Worm (Caenorhabditis elegans) whole organism, L4 larva: ENCODE data around the gene F59B10.5.

ENCODE experiments used
- F44E2.7 ChIP-seq: fragments of 200-800 bp; sonication (Bioruptor generic); IDR thresholded peaks from 2 replicates; pipeline ENCODE4 v2.1.2; 2022; ENCODE audit warnings: missing genetic modification characterization, missing compliant biosample characterization
- T20F7.1 ChIP-seq: fragments of 200-800 bp; sonication (Bioruptor generic); optimal IDR thresholded peaks from 2 replicates; lab custom pipeline; 2018; ENCODE audit warnings: mild to moderate bottlenecking, missing genetic modification characterization, missing compliant biosample characterization
- T26A8.4 ChIP-seq: fragments of 200-800 bp; sonication (Bioruptor generic); IDR thresholded peaks from 2 replicates; pipeline ENCODE4 v1.3.6; 2022; ENCODE audit warnings: missing genetic modification characterization, missing compliant biosample characterization
- Y48G9A.11 ChIP-seq: fragments of 200-800 bp; sonication (Bioruptor generic); IDR thresholded peaks from 2 replicates; pipeline ENCODE4 v1.3.6; 2022; ENCODE audit warnings: missing genetic modification reagents, missing genetic modification characterization, missing compliant biosample characterization
- aha-1 ChIP-seq: fragments of 150-350 bp; peaks from one replicate; lab custom pipeline; 2014; ENCODE audit warnings: missing biosample characterization, missing genetic modification characterization
- arid-1 ChIP-seq: fragments of 200-800 bp; sonication (Bioruptor generic); conservative IDR thresholded peaks from 2 replicates; pipeline ENCODE4 v1.3.6; 2022; ENCODE audit warnings: missing genetic modification reagents, missing genetic modification characterization, missing compliant biosample characterization
- attf-4 ChIP-seq: sonication (generic microtip); optimal IDR thresholded peaks from 3 replicates; lab custom pipeline; 2017; ENCODE audit warnings: missing biosample characterization, missing genetic modification characterization
- ces-1 ChIP-seq: fragments of 150-350 bp; sonication (generic microtip); optimal IDR thresholded peaks from 4 replicates; lab custom pipeline; 2014; ENCODE audit warnings: missing biosample characterization, missing genetic modification reagents, missing genetic modification characterization
- cey-2 ChIP-seq: sonication (generic microtip); optimal IDR thresholded peaks from 3 replicates; lab custom pipeline; 2017; ENCODE audit warnings: missing genetic modification characterization, mild to moderate bottlenecking, missing compliant biosample characterization, antibody characterized with exemption, borderline replicate concordance; ENCODE audit not compliant: insufficient read depth
- ctbp-1 ChIP-seq: fragments of 200-800 bp; sonication (Bioruptor generic); IDR thresholded peaks from 2 replicates; pipeline ENCODE4 v1.3.6; 2022; ENCODE audit warnings: missing genetic modification reagents, missing genetic modification characterization, missing compliant biosample characterization
- daf-16 ChIP-seq, 3 experiments: sonication (generic microtip); optimal IDR thresholded peaks; 2 replicates each; lab custom pipeline; 2016 to 2017; ENCODE audit warnings: missing genetic modification characterization in 3 of 3, missing genetic modification reagents in 3 of 3, mild to moderate bottlenecking in 2 of 3, missing compliant biosample characterization in 2 of 3, missing biosample characterization in 1 of 3, moderate library complexity in 1 of 3
- dve-1 ChIP-seq: sonication (generic microtip); optimal IDR thresholded peaks from 2 replicates; lab custom pipeline; 2017; ENCODE audit warnings: antibody characterized with exemption, mild to moderate bottlenecking, missing genetic modification characterization, missing compliant biosample characterization; ENCODE audit not compliant: insufficient read depth
- egl-43 ChIP-seq: fragments of 200-800 bp; sonication (Bioruptor generic); IDR thresholded peaks from 2 replicates; pipeline ENCODE4 v1.3.6; 2022; ENCODE audit warnings: missing genetic modification reagents, missing genetic modification characterization, missing compliant biosample characterization
- fkh-10 ChIP-seq: fragments of 150-350 bp; optimal IDR thresholded peaks from 2 replicates; lab custom pipeline; 2014; ENCODE audit warnings: missing biosample characterization, missing genetic modification reagents, missing genetic modification characterization
- fos-1 ChIP-seq: fragments of 150-350 bp; optimal IDR thresholded peaks from 2 replicates; lab custom pipeline; 2014; ENCODE audit warnings: missing biosample characterization, missing genetic modification characterization
- hif-1 ChIP-seq, 2 experiments: sonication (generic microtip); optimal IDR thresholded peaks; 2 replicates each; lab custom pipeline; 2016 to 2017; ENCODE audit warnings: missing compliant biosample characterization in 2 of 2, missing genetic modification characterization in 2 of 2, missing genetic modification reagents in 2 of 2, missing genotype in 2 of 2, mild to moderate bottlenecking in 1 of 2
- hlh-11 ChIP-seq: fragments of 200-800 bp; sonication (Bioruptor generic); optimal IDR thresholded peaks from 2 replicates; lab custom pipeline; 2018; ENCODE audit warnings: mild to moderate bottlenecking, missing genetic modification characterization, missing compliant biosample characterization
- hlh-30 ChIP-seq: sonication (generic microtip); optimal IDR thresholded peaks from 2 replicates; lab custom pipeline; 2017; ENCODE audit warnings: antibody characterized with exemption, mild to moderate bottlenecking, missing genetic modification characterization, missing compliant biosample characterization; ENCODE audit not compliant: insufficient read depth
- hmg-1.1 ChIP-seq: fragments of 200-800 bp; sonication (Bioruptor generic); IDR thresholded peaks from 2 replicates; pipeline ENCODE4 v1.3.6; 2022; ENCODE audit warnings: missing genetic modification reagents, missing genetic modification characterization, missing compliant biosample characterization
- jun-1 ChIP-seq: fragments of 150-350 bp; optimal IDR thresholded peaks from 2 replicates; lab custom pipeline; 2014; ENCODE audit warnings: missing biosample characterization, missing genetic modification reagents, missing genetic modification characterization
- lin-1 ChIP-seq: fragments of 200-800 bp; sonication (Bioruptor generic); IDR thresholded peaks from 2 replicates; pipeline ENCODE4 v1.3.6; 2022; ENCODE audit warnings: missing genetic modification reagents, missing genetic modification characterization, missing compliant biosample characterization
- lin-13 ChIP-seq: fragments of 150-350 bp; optimal IDR thresholded peaks from 2 replicates; lab custom pipeline; 2014; ENCODE audit warnings: missing biosample characterization, missing genetic modification reagents, missing genetic modification characterization
- lin-15B ChIP-seq: fragments of 150-350 bp; sonication (generic microtip); optimal IDR thresholded peaks from 3 replicates; lab custom pipeline; 2014; ENCODE audit warnings: missing biosample characterization, missing genetic modification characterization
- lsy-2 ChIP-seq, 2 experiments: fragments of 150-350 bp in 1 of 2; sonication (generic microtip) in 1 of 2; optimal IDR thresholded peaks; 2 replicates each; lab custom pipeline; 2014 to 2017; ENCODE audit warnings: missing biosample characterization in 2 of 2, missing genetic modification characterization in 2 of 2
- madf-5 ChIP-seq, 2 experiments: fragments of 200-800 bp; sonication (Bioruptor generic); IDR thresholded peaks; 2 replicates each; pipeline ENCODE4 v1.3.6; 2022; ENCODE audit warnings: missing compliant biosample characterization in 2 of 2, missing genetic modification characterization in 2 of 2
- mdl-1 ChIP-seq, 2 experiments: fragments of 150-350 bp in 1 of 2; sonication (generic microtip) in 1 of 2; optimal IDR thresholded peaks; 2 replicates each; lab custom pipeline; 2014 to 2017; ENCODE audit warnings: missing biosample characterization in 2 of 2, missing genetic modification characterization in 2 of 2
- mep-1 ChIP-seq: fragments of 150-350 bp; sonication (generic microtip); optimal IDR thresholded peaks from 3 replicates; lab custom pipeline; 2014; ENCODE audit warnings: missing biosample characterization, missing genetic modification characterization
- mxl-3 ChIP-seq: fragments of 200-800 bp; sonication (Bioruptor generic); optimal IDR thresholded peaks from 2 replicates; lab custom pipeline; 2018; ENCODE audit warnings: mild to moderate bottlenecking, missing genetic modification characterization, missing compliant biosample characterization
- nhr-10 ChIP-seq: fragments of 150-350 bp; optimal IDR thresholded peaks from 2 replicates; lab custom pipeline; 2014; ENCODE audit warnings: missing biosample characterization, missing genetic modification characterization
- nhr-11 ChIP-seq: fragments of 150-350 bp; optimal IDR thresholded peaks from 2 replicates; lab custom pipeline; 2014; ENCODE audit warnings: missing biosample characterization, missing genetic modification characterization
- nhr-25 ChIP-seq: sonication (generic microtip); optimal IDR thresholded peaks from 2 replicates; lab custom pipeline; 2017; ENCODE audit warnings: missing genetic modification characterization, mild to moderate bottlenecking, missing compliant biosample characterization, antibody characterized with exemption, moderate library complexity, borderline replicate concordance; ENCODE audit not compliant: insufficient read depth
- nhr-28 ChIP-seq: fragments of 150-350 bp; optimal IDR thresholded peaks from 2 replicates; lab custom pipeline; 2014; ENCODE audit warnings: missing biosample characterization, missing genetic modification characterization
- nhr-41 ChIP-seq: fragments of 200-800 bp; sonication (Bioruptor generic); IDR thresholded peaks from 2 replicates; pipeline ENCODE4 v1.3.6; 2022; ENCODE audit warnings: missing genetic modification reagents, missing genetic modification characterization, missing compliant biosample characterization
- nhr-48 ChIP-seq: sonication (generic microtip); optimal IDR thresholded peaks from 2 replicates; lab custom pipeline; 2016; ENCODE audit warnings: mild to moderate bottlenecking, missing genetic modification characterization, missing compliant biosample characterization
- nhr-77 ChIP-seq: fragments of 150-350 bp; optimal IDR thresholded peaks from 2 replicates; lab custom pipeline; 2014; ENCODE audit warnings: missing biosample characterization, missing genetic modification characterization
- pqm-1 ChIP-seq: sonication (generic microtip); optimal IDR thresholded peaks from 2 replicates; lab custom pipeline; 2017; ENCODE audit warnings: missing biosample characterization, missing genetic modification characterization
- saeg-2 ChIP-seq: fragments of 200-800 bp; sonication (Bioruptor generic); IDR thresholded peaks from 2 replicates; pipeline ENCODE4 v1.3.6; 2022; ENCODE audit warnings: missing genetic modification reagents, missing genetic modification characterization, missing compliant biosample characterization
- sdz-12 ChIP-seq: fragments of 200-800 bp; sonication (Bioruptor generic); optimal IDR thresholded peaks from 2 replicates; lab custom pipeline; 2018; ENCODE audit warnings: mild to moderate bottlenecking, missing genetic modification characterization, missing compliant biosample characterization
- skn-1 ChIP-seq: fragments of 150-350 bp; optimal IDR thresholded peaks from 2 replicates; lab custom pipeline; 2014; ENCODE audit warnings: missing biosample characterization, missing genetic modification characterization
- snpc-1.2 ChIP-seq: fragments of 200-800 bp; sonication (Bioruptor generic); IDR thresholded peaks from 2 replicates; pipeline ENCODE4 v1.3.6; 2022; ENCODE audit warnings: missing genetic modification reagents, missing genetic modification characterization, missing compliant biosample characterization
- spr-1 ChIP-seq: sonication (generic microtip); optimal IDR thresholded peaks from 2 replicates; lab custom pipeline; 2016; ENCODE audit warnings: mild to moderate bottlenecking, missing genetic modification characterization, missing compliant biosample characterization
- tra-1 ChIP-seq: fragments of 200-800 bp; sonication (Bioruptor generic); IDR thresholded peaks from 2 replicates; pipeline ENCODE4 v1.3.6; 2022; ENCODE audit warnings: missing genetic modification reagents, missing genetic modification characterization, missing compliant biosample characterization
- unc-62 ChIP-seq, 3 experiments: fragments of 150-350 bp in 1 of 3; sonication (generic microtip); optimal IDR thresholded peaks in 2 of 3; peaks in 1 of 3; 1 replicate in 1 of 3; 2 replicates in 2 of 3; lab custom pipeline; 2014 to 2017; ENCODE audit warnings: missing biosample characterization in 3 of 3, missing genetic modification characterization in 3 of 3, missing genetic modification reagents in 3 of 3, missing genotype in 1 of 3
- zfp-3 ChIP-seq: fragments of 200-800 bp; sonication (Bioruptor generic); conservative IDR thresholded peaks from 2 replicates; pipeline ENCODE4 v1.3.6; 2022; ENCODE audit warnings: missing genetic modification reagents, missing genetic modification characterization, missing compliant biosample characterization

The F59B10.5 gene

DNA sequence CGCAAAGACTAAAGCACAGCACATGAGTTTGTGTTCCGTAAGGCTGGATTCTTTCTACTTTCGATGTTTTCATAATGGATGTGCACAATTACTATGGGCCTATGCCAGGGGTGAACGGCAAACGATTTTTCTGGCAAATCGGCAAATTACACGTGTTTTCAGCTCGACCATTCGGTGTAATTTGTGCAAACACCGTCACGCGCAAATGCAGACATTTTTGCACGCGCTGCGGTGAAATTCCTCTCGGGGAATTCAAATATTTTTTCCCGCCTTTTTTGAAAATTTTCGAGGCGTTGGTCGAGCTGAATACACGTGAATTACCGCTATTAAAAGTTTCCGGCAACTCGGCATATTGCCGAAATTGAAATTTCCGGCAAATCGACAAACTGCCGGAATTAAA lies 34.1 kb upstream of the F59B10.5 start:
- TF ChIP-seq madf-5 (GFP tag; IDR thresholded peaks at IDR 0.05; lab: Robert Waterston, UW) (0 out of 4 replicates have a peak, but pooled peaks of 1 of the 2 experiments have one; percentile 63), aha-1 (tag; lab: Kevin White, UChicago) (peak; percentile 34), Y48G9A.11 (GFP tag; lab: Robert Waterston, UW) (0 out of 2 replicates have a peak, but pooled peaks have one; percentile 38)
- TF ChIP-seq, all 104 proteins: peak for 3; not testable (repeated sequence) for 101

ce11 chrII:10557206-10557574 lies 33.7 kb upstream of the F59B10.5 start:
- TF ChIP-seq hlh-11 (tag; lab: Kevin White, UChicago), result peak; percentile 53
- TF ChIP-seq tra-1 (GFP tag; lab: Robert Waterston, UW), result 0 out of 2 replicates have a peak, but pooled peaks have one; percentile 2
- TF ChIP-seq hif-1 (tag; optimal IDR thresholded peaks at IDR 0.05; lab: Kevin White, UChicago), result peak in 1 of 2 experiments; percentile 3
- TF ChIP-seq hlh-30 (tag; lab: Kevin White, UChicago), result peak; percentile 94
- TF ChIP-seq mep-1 (tag; lab: Kevin White, UChicago), result peak; percentile 66
- TF ChIP-seq nhr-77 (tag; lab: Kevin White, UChicago), result peak; percentile 25
- peak; percentile 6 for TF ChIP-seq nhr-25 (tag; lab: Kevin White, UChicago)
- TF ChIP-seq mdl-1 (tag; optimal IDR thresholded peaks at IDR 0.05; lab: Kevin White, UChicago), result peak in 1 of 2 experiments; percentile 68
- TF ChIP-seq mxl-3 (GFP tag; lab: Kevin White, UChicago), result peak; percentile 2
- peak; percentile 29 for TF ChIP-seq nhr-11 (tag; lab: Kevin White, UChicago)
- no peak for TF ChIP-seq sdz-12 (GFP tag; lab: Kevin White, UChicago)
- peak in 1 of 2 experiments; percentile 70 for TF ChIP-seq unc-62 (GFP tag; optimal IDR thresholded peaks at IDR 0.05 in 1 of 2; lab: Kevin White, UChicago)
- no peak for TF ChIP-seq unc-62 (tag; optimal IDR thresholded peaks at IDR 0.05; lab: Kevin White, UChicago)
- TF ChIP-seq nhr-48 (tag; lab: Kevin White, UChicago), result peak; percentile 0
- peak; percentile 40 for TF ChIP-seq T20F7.1 (GFP tag; lab: Kevin White, UChicago)
- no peak for TF ChIP-seq daf-16 (GFP tag; optimal IDR thresholded peaks at IDR 0.05; lab: Kevin White, UChicago)
- peak; percentile 95 for TF ChIP-seq daf-16 (tag; optimal IDR thresholded peaks at IDR 0.05; lab: Kevin White, UChicago)
- TF ChIP-seq arid-1 (GFP tag; lab: Robert Waterston, UW), result no peak
- peak; percentile 38 for TF ChIP-seq cey-2 (tag; lab: Kevin White, UChicago)
- TF ChIP-seq nhr-28 (tag; lab: Kevin White, UChicago), result peak; percentile 87
- no peak for TF ChIP-seq lin-15B
- peak in 1 of 2 experiments; percentile 57 for TF ChIP-seq lsy-2 (tag; optimal IDR thresholded peaks at IDR 0.05; lab: Kevin White, UChicago)
- no peak for TF ChIP-seq F44E2.7 (GFP tag; lab: Robert Waterston, UW)
- TF ChIP-seq lin-13, result no peak
- peak; percentile 26 for TF ChIP-seq pqm-1 (tag; lab: Kevin White, UChicago)
- peak; percentile 85 for TF ChIP-seq dve-1 (tag; lab: Kevin White, UChicago)
- TF ChIP-seq fos-1, result no peak

- TF ChIP-seq saeg-2 (GFP tag; lab: Robert Waterston, UW), result no peak
- TF ChIP-seq nhr-10, result peak; percentile 31
- no peak for TF ChIP-seq snpc-1.2 (GFP tag; lab: Robert Waterston, UW)
- TF ChIP-seq fkh-10 (GFP tag; lab: Kevin White, UChicago), result no peak
- no peak for TF ChIP-seq jun-1 (tag; lab: Kevin White, UChicago)
- no peak for TF ChIP-seq ctbp-1 (GFP tag; lab: Robert Waterston, UW)
- no peak for TF ChIP-seq ces-1
- TF ChIP-seq lin-1 (GFP tag; lab: Robert Waterston, UW), result no peak
- no peak; the same call in 1 of the 2 replicates for TF ChIP-seq T26A8.4 (GFP tag; lab: Robert Waterston, UW)
- no peak for TF ChIP-seq hmg-1.1 (GFP tag; lab: Robert Waterston, UW)
- no peak for TF ChIP-seq attf-4 (tag; lab: Kevin White, UChicago)
- no peak for TF ChIP-seq spr-1 (tag; lab: Kevin White, UChicago)
- no peak for TF ChIP-seq skn-1
- TF ChIP-seq lin-13, result no peak
- peak; percentile 66 for TF ChIP-seq sdz-12 (GFP tag; lab: Kevin White, UChicago)
- no peak for TF ChIP-seq daf-16 (GFP tag; optimal IDR thresholded peaks at IDR 0.05; lab: Kevin White, UChicago)
- peak; percentile 82 for TF ChIP-seq daf-16 (tag; optimal IDR thresholded peaks at IDR 0.05; lab: Kevin White, UChicago)
- no peak for TF ChIP-seq zfp-3 (GFP tag; lab: Robert Waterston, UW)
- 0 out of 2 replicates have a peak, but pooled peaks have one; percentile 28 for TF ChIP-seq tra-1 (GFP tag; lab: Robert Waterston, UW)
- peak; percentile 54; the same call in 1 of the 2 replicates for TF ChIP-seq egl-43 (GFP tag; lab: Robert Waterston, UW)
- 0 out of 2 replicates have a peak, but pooled peaks have one; percentile 24 for TF ChIP-seq nhr-41 (GFP tag; lab: Robert Waterston, UW)
Observed at ce11 chrII:10556550-10557205, 33.2 kb upstream of the F59B10.5 start.
